Fruit fly (Drosophila melanogaster) Kc167 (cell line): Measurements from ENCODE around the gene CG14346.

ENCODE experiments used
- Myc ChIP-seq: fragments of >200 bp; optimal IDR thresholded peaks from 2 replicates; lab custom pipeline; 2017; ENCODE audit warnings: missing external identifiers
- Sin3A ChIP-seq: fragments of >200 bp; optimal IDR thresholded peaks from 2 replicates; lab custom pipeline; 2018; ENCODE audit warnings: missing external identifiers
- h ChIP-seq: fragments of >200 bp; optimal IDR thresholded peaks from 3 replicates; lab custom pipeline; 2018; ENCODE audit warnings: missing external identifiers
- insv ChIP-seq: fragments of >200 bp; optimal IDR thresholded peaks from 3 replicates; lab custom pipeline; 2018; ENCODE audit warnings: missing external identifiers
- psq ChIP-seq: fragments of >200 bp; optimal IDR thresholded peaks from 2 replicates; lab custom pipeline; 2017; ENCODE audit warnings: missing external identifiers
- ttk ChIP-seq: sonication (Bioruptor generic); optimal IDR thresholded peaks from 2 replicates; lab custom pipeline; 2017; ENCODE audit warnings: missing external identifiers

DNA sequence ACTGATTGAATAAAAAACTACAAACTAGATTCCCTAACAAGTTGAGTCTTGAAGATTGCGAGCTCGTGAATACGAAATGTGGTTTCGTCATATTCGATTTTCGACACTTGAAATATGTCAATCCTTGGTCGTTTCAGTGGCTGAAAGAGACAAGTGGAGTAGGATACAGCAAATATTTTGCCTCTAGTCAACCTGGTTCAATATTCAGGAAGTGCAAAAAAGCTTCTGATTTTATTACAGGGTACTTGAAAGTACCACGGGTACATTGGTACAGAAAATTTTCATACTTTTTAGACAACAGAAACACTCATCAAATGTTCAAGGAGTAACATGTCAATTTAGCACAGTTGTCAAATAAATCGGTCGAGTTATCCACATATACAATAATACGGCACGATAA is 34.0 kb upstream of the CG14346 start, which contains the start of gene CG5440:
- no peak for TF ChIP-seq psq (lab: Kevin White, UChicago)
- no peak for TF ChIP-seq insv (lab: Kevin White, UChicago)
- TF ChIP-seq h (lab: Kevin White, UChicago), result no peak
- no peak for TF ChIP-seq ttk (lab: Kevin White, UChicago)
- TF ChIP-seq Myc (lab: Kevin White, UChicago), result no peak
- TF ChIP-seq Sin3A (lab: Kevin White, UChicago), result no peak
